Worm (Caenorhabditis elegans) whole organism, dauer: ENCODE measurements around the gene clec-126.

Source experiments
- unc-62 ChIP-seq: sonication (generic microtip); optimal IDR thresholded peaks from 2 replicates; lab custom pipeline; 2017; ENCODE audit warnings: missing biosample characterization, missing genetic modification reagents, missing genetic modification characterization

clec-126 gene

ce11 chrII:3514631-3515030 is 4.7 kb upstream of the clec-126 start, which contains the start of gene srz-5:
Gene srz-5, minus strand, starts transcription at chrII:3514731.
- TF ChIP-seq unc-62 (GFP tag; lab: Kevin White, UChicago): no peak

- no peak for TF ChIP-seq unc-62 (GFP tag; lab: Kevin White, UChicago)
Observed at ce11 chrII:3515384-3516053, 3.8 kb upstream of the clec-126 start, which contains the start of the genes Y49F6B.14 and clec-125. Gene Y49F6B.14, minus strand, starts transcription at chrII:3515484. Gene clec-125, plus strand, starts transcription at chrII:3516003.

- no peak for TF ChIP-seq unc-62 (GFP tag; lab: Kevin White, UChicago)
Observed at ce11 chrII:3516175-3516574, 3.1 kb upstream of the clec-126 start.

- no peak for TF ChIP-seq unc-62 (GFP tag; lab: Kevin White, UChicago)
Observed at ce11 chrII:3520988-3521850, 1.9 kb downstream of the clec-126 start, which contains the start of gene W09G10.9. Gene W09G10.9, plus strand, starts transcription at chrII:3521800.

- TF ChIP-seq unc-62 (GFP tag; lab: Kevin White, UChicago): no peak
Observed at ce11 chrII:3524097-3524496, 4.8 kb downstream of the clec-126 start, which contains the start of gene col-72. Gene col-72, minus strand, starts transcription at chrII:3524197.

- TF ChIP-seq unc-62 (GFP tag; lab: Kevin White, UChicago): no peak
Observed at ce11 chrII:3527460-3527859, 8.2 kb downstream of the clec-126 start.

ce11 chrII:3528256-3528655 is 9.0 kb downstream of the clec-126 start, which contains the start of gene ncs-6:
Gene ncs-6, minus strand, starts transcription at chrII:3528516.
- no peak for TF ChIP-seq unc-62 (GFP tag; lab: Kevin White, UChicago)

ce11 chrII:3540151-3540550 is 20.9 kb downstream of the clec-126 start:
- TF ChIP-seq unc-62 (GFP tag; lab: Kevin White, UChicago): no peak

ce11 chrII:3546381-3546931 is 27.2 kb downstream of the clec-126 start, which contains the start of gene apd-3:
Gene apd-3, minus strand, starts transcription at chrII:3546431.
- no peak for TF ChIP-seq unc-62 (GFP tag; lab: Kevin White, UChicago)

- no peak for TF ChIP-seq unc-62 (GFP tag; lab: Kevin White, UChicago)
Observed at ce11 chrII:3547282-3547681, 28.0 kb downstream of the clec-126 start.

ce11 chrII:3550352-3550751 is 31.1 kb downstream of the clec-126 start, which contains the start of gene W10G11.19:
Gene W10G11.19, plus strand, starts transcription at chrII:3550652.
- no peak for TF ChIP-seq unc-62 (GFP tag; lab: Kevin White, UChicago)

- no peak for TF ChIP-seq unc-62 (GFP tag; lab: Kevin White, UChicago)
Observed at ce11 chrII:3553453-3553852, 34.2 kb downstream of the clec-126 start, which contains the start of gene dnc-3. Gene dnc-3, plus strand, starts transcription at chrII:3553724.

ce11 chrII:3554673-3555072 is 35.4 kb downstream of the clec-126 start:
- no peak for TF ChIP-seq unc-62 (GFP tag; lab: Kevin White, UChicago)

- no peak for TF ChIP-seq unc-62 (GFP tag; lab: Kevin White, UChicago)
Observed at ce11 chrII:3555281-3555680, 36.0 kb downstream of the clec-126 start.

ce11 chrII:3556584-3556983 is 37.3 kb downstream of the clec-126 start:
- TF ChIP-seq unc-62 (GFP tag; lab: Kevin White, UChicago): no peak

ce11 chrII:3557417-3557816 is 38.1 kb downstream of the clec-126 start, which contains the start of gene lgc-45:
Gene lgc-45, plus strand, starts transcription at chrII:3557472.
- TF ChIP-seq unc-62 (GFP tag; lab: Kevin White, UChicago): no peak
